Worm (Caenorhabditis elegans): ENCODE data around the gene ndua-7.

Gene ndua-7

DNA sequence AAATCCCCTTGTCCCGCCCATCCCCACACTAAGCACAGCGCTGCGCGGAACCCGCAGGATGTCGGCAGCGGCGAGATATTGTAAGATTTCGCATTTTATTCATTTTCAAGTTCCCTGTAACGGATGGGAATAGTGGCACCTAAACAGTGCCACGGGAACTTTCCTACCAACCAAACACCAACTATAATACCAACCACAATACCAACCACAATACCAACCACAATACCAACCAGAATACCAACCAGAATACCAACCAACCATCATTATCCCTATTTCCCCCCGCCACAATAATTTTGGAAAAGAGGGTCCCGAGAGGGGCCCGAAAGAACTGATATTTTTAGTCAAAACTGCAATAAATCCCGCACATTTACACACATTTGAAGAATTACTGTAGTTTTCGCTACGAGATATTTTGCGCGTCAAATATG, 27.6 kb upstream of the ndua-7 start:
- TF ChIP-seq cnd-1 (tag; optimal IDR thresholded peaks at IDR 0.05), result peak; percentile 4
- no peak for TF ChIP-seq snpc-4 (tag; optimal IDR thresholded peaks at IDR 0.05)
- no peak for TF ChIP-seq nhr-2 (tag; optimal IDR thresholded peaks at IDR 0.05)

DNA sequence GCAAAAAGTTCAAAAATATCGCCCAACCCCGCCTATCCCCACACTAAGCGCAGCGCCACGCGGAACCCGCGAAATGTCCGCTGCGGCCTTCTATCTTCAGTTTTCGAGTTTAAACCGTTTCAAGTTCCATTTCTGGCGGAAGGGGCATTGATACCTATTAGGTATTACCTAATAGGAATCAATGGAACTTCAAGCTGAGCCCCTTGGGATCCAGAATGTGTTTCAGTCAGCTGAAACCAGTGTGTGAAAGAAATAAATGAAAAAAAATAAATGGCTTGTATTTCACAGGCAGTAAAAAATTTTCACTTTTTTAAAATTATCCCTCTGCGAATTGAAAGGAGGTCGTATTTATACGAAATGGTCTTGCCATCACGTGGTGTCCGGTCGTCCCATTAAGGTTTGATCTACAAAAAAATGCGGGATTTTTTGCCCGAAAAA, 26.8 kb upstream of the ndua-7 start:
- no peak for TF ChIP-seq tbx-8 (GFP tag; optimal IDR thresholded peaks at IDR 0.05)
- TF ChIP-seq ceh-43 (GFP tag; optimal IDR thresholded peaks at IDR 0.05), result no peak
- TF ChIP-seq unc-62 (GFP tag; optimal IDR thresholded peaks at IDR 0.05), result no peak
- no peak for TF ChIP-seq nhr-76 (tag; optimal IDR thresholded peaks at IDR 0.05)
- no peak for TF ChIP-seq nhr-237 (tag; optimal IDR thresholded peaks at IDR 0.05)
- TF ChIP-seq mls-2 (tag; optimal IDR thresholded peaks at IDR 0.05), result no peak
- TF ChIP-seq zip-8 (tag; optimal IDR thresholded peaks at IDR 0.05), result no peak
- no peak for TF ChIP-seq elt-1 (tag; optimal IDR thresholded peaks at IDR 0.05; ENCODE audit: borderline replicate concordance, insufficient read depth)
- TF ChIP-seq ztf-11 (tag; optimal IDR thresholded peaks at IDR 0.05), result no peak
- TF ChIP-seq hlh-1 (tag; optimal IDR thresholded peaks at IDR 0.05), result no peak
- no peak for TF ChIP-seq nhr-2 (tag; optimal IDR thresholded peaks at IDR 0.05)
- no peak for TF ChIP-seq flh-1 (GFP tag; optimal IDR thresholded peaks at IDR 0.05)
- no peak for TF ChIP-seq nhr-12 (tag; optimal IDR thresholded peaks at IDR 0.05)
- no peak for TF ChIP-seq unc-120 (tag; optimal IDR thresholded peaks at IDR 0.05; ENCODE audit: poor library complexity, severe bottlenecking)
- TF ChIP-seq pha-4 (tag; optimal IDR thresholded peaks at IDR 0.05), result no peak
- no peak for TF ChIP-seq nhr-28 (tag; optimal IDR thresholded peaks at IDR 0.05)
- no peak for TF ChIP-seq elt-3 (tag; optimal IDR thresholded peaks at IDR 0.05)
- TF ChIP-seq unc-39 (tag; optimal IDR thresholded peaks at IDR 0.05), result no peak
- TF ChIP-seq mab-5 (tag; optimal IDR thresholded peaks at IDR 0.05), result no peak
- TF ChIP-seq ceh-39 (tag; optimal IDR thresholded peaks at IDR 0.05), result no peak

DNA sequence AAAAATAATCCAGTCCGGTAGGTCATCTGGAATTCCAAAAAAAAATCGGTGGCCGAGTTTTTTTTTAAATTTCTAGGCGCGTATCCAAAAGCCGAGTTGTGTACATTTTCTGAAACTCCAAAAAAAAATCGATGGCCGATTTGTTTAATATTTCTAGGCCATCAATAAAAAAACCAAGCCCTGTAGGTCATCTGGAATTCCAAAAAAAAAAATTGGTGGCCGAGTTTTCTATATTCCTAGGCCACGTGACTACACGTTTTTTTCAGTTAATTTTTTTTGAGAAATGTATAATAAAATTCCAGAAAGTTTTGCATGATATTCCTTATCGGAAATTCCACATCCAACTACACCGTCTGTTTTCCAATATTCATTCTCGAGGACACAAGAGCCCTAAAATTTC, 23.2 kb upstream of the ndua-7 start, which contains the start of gene sre-45:
Gene sre-45 (plus strand): TSS at position 301 of the 400 bp plus-strand sequence.
- TF ChIP-seq unc-62 (GFP tag; optimal IDR thresholded peaks at IDR 0.05) (no peak), tbx-8 (GFP tag; optimal IDR thresholded peaks at IDR 0.05) (no peak), pha-4 (tag; optimal IDR thresholded peaks at IDR 0.05) (no peak), nhr-237 (tag; optimal IDR thresholded peaks at IDR 0.05) (no peak), elt-3 (tag; optimal IDR thresholded peaks at IDR 0.05) (no peak)

DNA sequence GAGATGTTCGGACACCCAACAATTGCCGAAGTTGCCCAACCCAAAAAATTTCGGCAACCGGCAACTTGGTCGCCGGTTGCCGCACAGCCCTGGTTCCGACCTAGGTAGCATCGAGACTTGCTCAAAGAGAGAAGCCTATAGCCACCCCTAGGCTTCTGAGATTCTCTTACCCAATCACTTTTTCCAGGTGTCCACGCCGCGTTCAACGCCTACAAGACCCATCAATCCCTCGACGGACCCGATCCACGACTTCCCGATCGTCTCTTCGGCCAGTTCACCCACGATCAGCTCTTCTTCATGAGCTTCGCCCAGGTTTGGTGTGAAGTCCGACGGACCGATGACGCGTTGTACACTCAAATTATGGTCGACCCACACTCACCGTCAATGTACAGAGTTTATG, 21.4 kb upstream of the ndua-7 start:
- TF ChIP-seq blmp-1 (tag; optimal IDR thresholded peaks at IDR 0.05) (no peak), drap-1 (GFP tag; optimal IDR thresholded peaks at IDR 0.05) (no peak), nhr-2 (tag; optimal IDR thresholded peaks at IDR 0.05) (no peak), pha-4 (tag; optimal IDR thresholded peaks at IDR 0.05) (no peak), sem-2 (GFP tag; optimal IDR thresholded peaks at IDR 0.05) (no peak), nhr-12 (tag; optimal IDR thresholded peaks at IDR 0.05) (no peak), lsy-2 (tag; optimal IDR thresholded peaks at IDR 0.05) (no peak)

DNA sequence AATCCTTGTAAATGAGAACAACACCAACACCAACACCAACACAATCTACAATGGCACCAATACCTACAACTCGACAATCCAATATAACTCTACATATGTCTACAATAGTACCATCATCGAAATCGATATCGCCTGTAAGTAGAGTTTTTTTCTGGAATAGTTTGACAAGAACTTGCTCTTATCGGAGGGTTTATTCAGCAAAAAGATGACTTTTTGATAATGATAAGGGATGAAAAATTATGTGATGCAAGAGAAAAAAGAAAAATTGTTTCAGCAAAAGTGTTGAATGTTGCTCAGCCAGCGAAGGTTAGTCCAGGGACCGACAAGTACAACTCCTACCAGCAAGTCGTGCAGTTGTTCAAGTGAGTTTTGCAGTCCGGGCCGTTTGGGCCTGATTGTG, 14.2 kb upstream of the ndua-7 start:
- TF ChIP-seq cnd-1 (tag; optimal IDR thresholded peaks at IDR 0.05) (no peak), nhr-28 (tag; optimal IDR thresholded peaks at IDR 0.05) (no peak), ceh-83 (GFP tag; optimal IDR thresholded peaks at IDR 0.05) (no peak), hlh-1 (tag; optimal IDR thresholded peaks at IDR 0.05) (no peak), nhr-12 (tag; optimal IDR thresholded peaks at IDR 0.05) (no peak), ham-2 (GFP tag; optimal IDR thresholded peaks at IDR 0.05) (no peak), nhr-76 (tag; optimal IDR thresholded peaks at IDR 0.05) (no peak), ztf-11 (tag; optimal IDR thresholded peaks at IDR 0.05) (no peak), elt-3 (tag; optimal IDR thresholded peaks at IDR 0.05) (no peak), nhr-2 (tag; optimal IDR thresholded peaks at IDR 0.05) (no peak), unc-39 (tag; optimal IDR thresholded peaks at IDR 0.05) (no peak), unc-62 (GFP tag; optimal IDR thresholded peaks at IDR 0.05) (no peak), lsy-2 (tag; optimal IDR thresholded peaks at IDR 0.05) (no peak), mep-1 (tag; optimal IDR thresholded peaks at IDR 0.05) (no peak), ceh-43 (GFP tag; optimal IDR thresholded peaks at IDR 0.05) (no peak), lin-32 (GFP tag; optimal IDR thresholded peaks at IDR 0.05) (no peak), mab-5 (tag; optimal IDR thresholded peaks at IDR 0.05) (no peak), tbx-8 (GFP tag; optimal IDR thresholded peaks at IDR 0.05) (no peak), mls-2 (tag; optimal IDR thresholded peaks at IDR 0.05) (no peak)

DNA sequence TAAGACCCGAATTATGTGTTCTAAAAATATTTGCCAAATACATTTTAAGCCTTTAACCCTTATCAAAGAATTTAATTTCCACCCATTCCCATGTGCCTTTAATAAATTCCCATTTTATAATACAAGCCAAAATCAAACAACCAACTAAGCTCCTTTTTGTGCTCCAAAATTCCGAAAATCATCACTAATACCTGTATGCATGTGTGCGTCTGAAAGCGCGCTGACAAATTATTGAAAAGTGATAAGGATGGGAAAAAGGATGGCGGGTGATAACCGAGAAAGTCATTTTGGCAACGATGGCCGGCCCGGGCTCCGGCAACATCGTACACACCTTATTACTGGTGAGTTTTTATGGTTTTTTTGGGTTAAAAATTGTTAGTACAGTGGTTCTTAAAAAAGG, 13.1 kb upstream of the ndua-7 start, which contains the start of gene nep-17:
Gene nep-17 (plus strand): TSS at position 285 of the 400 bp plus-strand sequence.
- no peak for TF ChIP-seq ham-2 (GFP tag; optimal IDR thresholded peaks at IDR 0.05)
- no peak for TF ChIP-seq elt-1 (tag; optimal IDR thresholded peaks at IDR 0.05; ENCODE audit: borderline replicate concordance, insufficient read depth)
- no peak for TF ChIP-seq flh-1 (GFP tag; optimal IDR thresholded peaks at IDR 0.05)
- TF ChIP-seq mep-1 (tag; optimal IDR thresholded peaks at IDR 0.05), result no peak
- TF ChIP-seq lin-13 (tag; optimal IDR thresholded peaks at IDR 0.05), result no peak
- no peak for TF ChIP-seq nhr-28 (tag; optimal IDR thresholded peaks at IDR 0.05)
- TF ChIP-seq ceh-39 (tag; optimal IDR thresholded peaks at IDR 0.05), result no peak
- TF ChIP-seq sem-2 (GFP tag; optimal IDR thresholded peaks at IDR 0.05), result no peak
- no peak for TF ChIP-seq M03D4.4 (tag; optimal IDR thresholded peaks at IDR 0.05)
- TF ChIP-seq elt-3 (tag; optimal IDR thresholded peaks at IDR 0.05), result no peak
- no peak for TF ChIP-seq sptf-1 (tag; optimal IDR thresholded peaks at IDR 0.05)
- no peak for TF ChIP-seq cnd-1 (tag; optimal IDR thresholded peaks at IDR 0.05)
- no peak for TF ChIP-seq pha-4 (tag; optimal IDR thresholded peaks at IDR 0.05)
